Worm (Caenorhabditis elegans) whole organism, midembryonic: ENCODE data around the gene rpt-4.

ENCODE experiments used
- cog-1 ChIP-seq: sonication (generic microtip); optimal IDR thresholded peaks from 2 replicates; lab custom pipeline; 2016; ENCODE audit warnings: missing genetic modification characterization, missing compliant biosample characterization
- flt-1 ChIP-seq: fragments of 200-800 bp; sonication (Bioruptor generic); IDR thresholded peaks from 2 replicates; pipeline ENCODE4 v1.3.6; 2022; ENCODE audit warnings: missing genetic modification characterization, missing compliant biosample characterization
- klf-2 ChIP-seq: fragments of 200-800 bp; sonication (Bioruptor generic); conservative IDR thresholded peaks from 2 replicates; pipeline ENCODE4 v1.3.6; 2022; ENCODE audit warnings: missing genetic modification reagents, missing genetic modification characterization, missing compliant biosample characterization
- med-1 ChIP-seq: sonication (generic microtip); optimal IDR thresholded peaks from 2 replicates; lab custom pipeline; 2017; ENCODE audit warnings: missing genetic modification characterization, mild to moderate bottlenecking, missing compliant biosample characterization, antibody characterized with exemption, missing genetic modification reagents; ENCODE audit not compliant: insufficient read depth
- ref-1 ChIP-seq: fragments of 200-800 bp; sonication (Bioruptor generic); conservative IDR thresholded peaks from 2 replicates; pipeline ENCODE4 v1.3.6; 2022; ENCODE audit warnings: missing genetic modification reagents, missing genetic modification characterization, missing compliant biosample characterization
- tab-1 ChIP-seq: fragments of 200-800 bp; sonication (Bioruptor generic); IDR thresholded peaks from 2 replicates; pipeline ENCODE4 v1.3.6; 2022; ENCODE audit warnings: missing genetic modification characterization, missing compliant biosample characterization
- ztf-23 ChIP-seq: fragments of 200-800 bp; sonication (Bioruptor generic); IDR thresholded peaks from 2 replicates; pipeline ENCODE4 v1.3.6; 2022; ENCODE audit warnings: missing genetic modification reagents, missing genetic modification characterization, missing compliant biosample characterization
- ztf-29 ChIP-seq: fragments of 200-800 bp; sonication (Bioruptor generic); IDR thresholded peaks from 2 replicates; pipeline ENCODE4 v1.3.6; 2022; ENCODE audit warnings: missing genetic modification reagents, missing genetic modification characterization, missing compliant biosample characterization

- no peak for TF ChIP-seq flt-1 (GFP tag; lab: Robert Waterston, UW)
- no peak for TF ChIP-seq klf-2
- TF ChIP-seq ref-1 (GFP tag; lab: Robert Waterston, UW), result no peak
- TF ChIP-seq tab-1 (GFP tag; lab: Robert Waterston, UW), result no peak
- no peak for TF ChIP-seq ztf-23 (GFP tag; lab: Robert Waterston, UW)
- no peak for TF ChIP-seq med-1 (GFP tag; lab: Kevin White, UChicago)
- TF ChIP-seq ztf-29, result no peak
- TF ChIP-seq cog-1 (tag; lab: Kevin White, UChicago), result no peak
Measured at ce11 chrII:67663-68062, 21.6 kb upstream of the rpt-4 start.
